Worm (Caenorhabditis elegans): ENCODE measurements around the gene far-1.

The far-1 gene

ce11 chrIII:9053263-9053662 is 27.7 kb downstream of the far-1 start:
- no peak for TF ChIP-seq sea-2 (GFP tag; optimal IDR thresholded peaks at IDR 0.05)
- peak; percentile 83 for TF ChIP-seq ama-1 (optimal IDR thresholded peaks at IDR 0.05)
- no peak for TF ChIP-seq pqm-1 (tag; optimal IDR thresholded peaks at IDR 0.05)

- TF ChIP-seq daf-12 (tag; optimal IDR thresholded peaks at IDR 0.05) (no peak), lsy-12 (tag; optimal IDR thresholded peaks at IDR 0.05) (peak; percentile 12), elt-2 (tag; optimal IDR thresholded peaks at IDR 0.05) (peak; percentile 22), pha-4 (tag; optimal IDR thresholded peaks at IDR 0.05) (peak; percentile 12), mml-1 (tag; optimal IDR thresholded peaks at IDR 0.05) (no peak), aly-2 (tag; optimal IDR thresholded peaks at IDR 0.05) (no peak), ceh-28 (tag; optimal IDR thresholded peaks at IDR 0.05) (no peak), jun-1 (tag; optimal IDR thresholded peaks at IDR 0.05) (peak; percentile 66), nhr-43 (tag; optimal IDR thresholded peaks at IDR 0.05; ENCODE audit: poor library complexity, severe bottlenecking) (peak; percentile 3), nhr-28 (tag; optimal IDR thresholded peaks at IDR 0.05) (no peak), ZK546.5 (tag; optimal IDR thresholded peaks at IDR 0.05) (no peak), lin-39 (tag; optimal IDR thresholded peaks at IDR 0.05) (peak; percentile 60), nhr-23 (tag; optimal IDR thresholded peaks at IDR 0.05) (no peak), nhr-25 (tag; optimal IDR thresholded peaks at IDR 0.05) (peak; percentile 59), ztf-11 (tag; optimal IDR thresholded peaks at IDR 0.05) (no peak), ceh-16 (tag; optimal IDR thresholded peaks at IDR 0.05) (no peak), egl-5 (tag; optimal IDR thresholded peaks at IDR 0.05) (no peak), nfya-1 (tag; optimal IDR thresholded peaks at IDR 0.05; ENCODE audit: insufficient read depth) (peak; percentile 54), ztf-4 (tag; optimal IDR thresholded peaks at IDR 0.05) (peak; percentile 18), skn-1 (tag; optimal IDR thresholded peaks at IDR 0.05) (no peak), eor-1 (tag; optimal IDR thresholded peaks at IDR 0.05) (no peak), hmg-11 (tag; optimal IDR thresholded peaks at IDR 0.05) (peak; percentile 79), sea-2 (GFP tag; optimal IDR thresholded peaks at IDR 0.05) (no peak), ama-1 (optimal IDR thresholded peaks at IDR 0.05) (peak; percentile 94), unc-62 (GFP tag; optimal IDR thresholded peaks at IDR 0.05) (no peak), nhr-237 (tag; optimal IDR thresholded peaks at IDR 0.05) (no peak), fos-1 (tag; optimal IDR thresholded peaks at IDR 0.05) (no peak), lin-15B (tag; optimal IDR thresholded peaks at IDR 0.05) (peak; percentile 26), snpc-4 (tag; optimal IDR thresholded peaks at IDR 0.05) (no peak), fkh-10 (GFP tag; optimal IDR thresholded peaks at IDR 0.05) (no peak), elt-1 (tag; optimal IDR thresholded peaks at IDR 0.05) (no peak), ceh-9 (tag; optimal IDR thresholded peaks at IDR 0.05) (no peak)
Measured at ce11 chrIII:9052371-9052978, 28.5 kb downstream of the far-1 start.

ce11 chrIII:9051714-9052113 is 29.3 kb downstream of the far-1 start:
- TF ChIP-seq jun-1 (tag; optimal IDR thresholded peaks at IDR 0.05) (no peak), ama-1 (optimal IDR thresholded peaks at IDR 0.05) (peak; percentile 72)

ce11 chrIII:9051119-9051597 is 29.8 kb downstream of the far-1 start:
- peak; percentile 5 for TF ChIP-seq fkh-10 (GFP tag; optimal IDR thresholded peaks at IDR 0.05)
- peak; percentile 68 for TF ChIP-seq skn-1 (tag; optimal IDR thresholded peaks at IDR 0.05)
- TF ChIP-seq snpc-4 (tag; optimal IDR thresholded peaks at IDR 0.05) = peak; percentile 60
- TF ChIP-seq tbx-2 (tag; optimal IDR thresholded peaks at IDR 0.05) = peak; percentile 81
- peak; percentile 89 for TF ChIP-seq ztf-4 (tag; optimal IDR thresholded peaks at IDR 0.05)
- TF ChIP-seq sea-2 (GFP tag; optimal IDR thresholded peaks at IDR 0.05) = no peak
- TF ChIP-seq nhr-12 (tag; optimal IDR thresholded peaks at IDR 0.05) = no peak
- no peak for TF ChIP-seq pqm-1 (tag; optimal IDR thresholded peaks at IDR 0.05)
- TF ChIP-seq elt-2 (tag; optimal IDR thresholded peaks at IDR 0.05) = peak; percentile 66
- TF ChIP-seq ztf-11 (tag; optimal IDR thresholded peaks at IDR 0.05) = no peak
- no peak for TF ChIP-seq nhr-11 (tag; optimal IDR thresholded peaks at IDR 0.05)
- TF ChIP-seq nhr-76 (tag; optimal IDR thresholded peaks at IDR 0.05) = no peak
- peak; percentile 84 for TF ChIP-seq nhr-23 (tag; optimal IDR thresholded peaks at IDR 0.05)
- TF ChIP-seq lin-15B (tag; optimal IDR thresholded peaks at IDR 0.05) = peak; percentile 22
- peak; percentile 81 for TF ChIP-seq nfya-1 (tag; optimal IDR thresholded peaks at IDR 0.05; ENCODE audit: insufficient read depth)
- peak; percentile 3 for TF ChIP-seq elt-1 (tag; optimal IDR thresholded peaks at IDR 0.05)
- TF ChIP-seq nhr-25 (tag; optimal IDR thresholded peaks at IDR 0.05) = peak; percentile 98
- TF ChIP-seq elt-3 (tag; optimal IDR thresholded peaks at IDR 0.05) = peak in 2 of 3 experiments; percentile 53 to 66
- peak in 1 of 2 experiments; percentile 53 for TF ChIP-seq eor-1 (tag; optimal IDR thresholded peaks at IDR 0.05)
- TF ChIP-seq nhr-43 (tag; optimal IDR thresholded peaks at IDR 0.05; ENCODE audit: poor library complexity, severe bottlenecking) = peak; percentile 58
- peak; percentile 56 for TF ChIP-seq fos-1 (tag; optimal IDR thresholded peaks at IDR 0.05)
- TF ChIP-seq nhr-237 (tag; optimal IDR thresholded peaks at IDR 0.05) = no peak
- no peak for TF ChIP-seq ceh-82 (tag; optimal IDR thresholded peaks at IDR 0.05)
- TF ChIP-seq ama-1 (optimal IDR thresholded peaks at IDR 0.05) = peak; percentile 99
- TF ChIP-seq jun-1 (tag; optimal IDR thresholded peaks at IDR 0.05) = peak; percentile 79
- TF ChIP-seq mdl-1 (tag; optimal IDR thresholded peaks at IDR 0.05) = no peak
- TF ChIP-seq lsy-12 (tag; optimal IDR thresholded peaks at IDR 0.05) = peak; percentile 70
- no peak for TF ChIP-seq nhr-77 (tag; optimal IDR thresholded peaks at IDR 0.05)
- no peak for TF ChIP-seq ceh-16 (tag; optimal IDR thresholded peaks at IDR 0.05)
- TF ChIP-seq daf-12 (tag; optimal IDR thresholded peaks at IDR 0.05) = no peak
- TF ChIP-seq ceh-28 (tag; optimal IDR thresholded peaks at IDR 0.05) = peak; percentile 55
- no peak for TF ChIP-seq ZK546.5 (tag; optimal IDR thresholded peaks at IDR 0.05)
- TF ChIP-seq pha-4 (tag; optimal IDR thresholded peaks at IDR 0.05) = peak; percentile 93
